Worm (Caenorhabditis elegans) whole organism, late embryonic: ENCODE results near the gene Y71H2AM.20.
A peak's percentile ranks its signal among the peaks of the same experiment; 100 is the strongest.

Experiments used
- C08G9.2 ChIP-seq: sonication (generic microtip); optimal IDR thresholded peaks from 2 replicates; lab custom pipeline; 2016; ENCODE audit warnings: mild to moderate bottlenecking, missing genetic modification characterization, moderate library complexity, missing compliant biosample characterization
- Y22D7AL.16 ChIP-seq: sonication (generic microtip); optimal IDR thresholded peaks from 2 replicates; lab custom pipeline; 2016; ENCODE audit warnings: missing genetic modification characterization, missing compliant biosample characterization
- ceh-18 ChIP-seq: sonication (generic microtip); optimal IDR thresholded peaks from 2 replicates; lab custom pipeline; 2016; ENCODE audit warnings: missing genetic modification characterization, missing compliant biosample characterization
- ceh-24 ChIP-seq: sonication (generic microtip); optimal IDR thresholded peaks from 2 replicates; lab custom pipeline; 2016; ENCODE audit warnings: mild to moderate bottlenecking, missing genetic modification characterization, missing compliant biosample characterization
- ceh-30 ChIP-seq: fragments of 150-350 bp; optimal IDR thresholded peaks from 2 replicates; lab custom pipeline; 2014; ENCODE audit warnings: missing biosample characterization, missing genetic modification characterization
- ceh-34 ChIP-seq: sonication (generic microtip); optimal IDR thresholded peaks from 2 replicates; lab custom pipeline; 2016; ENCODE audit warnings: mild to moderate bottlenecking, missing genetic modification characterization, missing compliant biosample characterization
- ceh-45 ChIP-seq: fragments of 200-800 bp; sonication (Bioruptor generic); IDR thresholded peaks from 2 replicates; pipeline ENCODE4 v1.3.6; 2022; ENCODE audit warnings: missing genetic modification reagents, missing genetic modification characterization, missing compliant biosample characterization
- ceh-6 ChIP-seq: fragments of 200-800 bp; sonication (Bioruptor generic); optimal IDR thresholded peaks from 2 replicates; lab custom pipeline; 2018; ENCODE audit warnings: mild to moderate bottlenecking, missing genetic modification characterization, missing compliant biosample characterization
- che-1 ChIP-seq: sonication (generic microtip); optimal IDR thresholded peaks from 2 replicates; lab custom pipeline; 2016; ENCODE audit warnings: mild to moderate bottlenecking, missing genetic modification characterization, missing compliant biosample characterization
- dve-1 ChIP-seq: sonication (generic microtip); optimal IDR thresholded peaks from 2 replicates; lab custom pipeline; 2017; ENCODE audit warnings: antibody characterized with exemption, mild to moderate bottlenecking, missing genetic modification characterization, missing compliant biosample characterization
- elt-4 ChIP-seq: sonication (generic microtip); optimal IDR thresholded peaks from 2 replicates; lab custom pipeline; 2016; ENCODE audit warnings: missing genetic modification characterization, missing compliant biosample characterization
- fax-1 ChIP-seq: sonication (generic microtip); optimal IDR thresholded peaks from 2 replicates; lab custom pipeline; 2016; ENCODE audit warnings: missing genotype, missing genetic modification characterization, missing compliant biosample characterization
- fkh-6 ChIP-seq: sonication (generic microtip); optimal IDR thresholded peaks from 2 replicates; lab custom pipeline; 2016; ENCODE audit warnings: missing genetic modification characterization, missing compliant biosample characterization
- hlh-30 ChIP-seq: sonication (generic microtip); optimal IDR thresholded peaks from 2 replicates; lab custom pipeline; 2017; ENCODE audit warnings: antibody characterized with exemption, missing genetic modification characterization, missing compliant biosample characterization; ENCODE audit not compliant: insufficient read depth
- hlh-8 ChIP-seq: sonication (generic microtip); optimal IDR thresholded peaks from 2 replicates; lab custom pipeline; 2016; ENCODE audit warnings: missing genotype, missing genetic modification characterization, missing compliant biosample characterization
- lim-6 ChIP-seq: sonication (generic microtip); optimal IDR thresholded peaks from 2 replicates; lab custom pipeline; 2016; ENCODE audit warnings: missing genetic modification characterization, missing compliant biosample characterization
- madf-2 ChIP-seq: sonication (generic microtip); optimal IDR thresholded peaks from 2 replicates; lab custom pipeline; 2017; ENCODE audit warnings: missing genetic modification characterization, missing compliant biosample characterization
- mec-3 ChIP-seq: sonication (generic microtip); optimal IDR thresholded peaks from 2 replicates; lab custom pipeline; 2016; ENCODE audit warnings: borderline replicate concordance, missing genetic modification characterization, missing compliant biosample characterization
- nfya-1 ChIP-seq: sonication (generic microtip); optimal IDR thresholded peaks from 2 replicates; lab custom pipeline; 2017; ENCODE audit warnings: missing genetic modification characterization, mild to moderate bottlenecking, missing compliant biosample characterization, antibody characterized with exemption, moderate library complexity
- nhr-11 ChIP-seq: fragments of 150-350 bp; optimal IDR thresholded peaks from 2 replicates; lab custom pipeline; 2014; ENCODE audit warnings: missing biosample characterization, missing genetic modification characterization
- nhr-232 ChIP-seq: sonication (generic microtip); optimal IDR thresholded peaks from 2 replicates; lab custom pipeline; 2016; ENCODE audit warnings: missing genetic modification characterization, missing compliant biosample characterization
- npax-4 ChIP-seq: sonication (generic microtip); optimal IDR thresholded peaks from 2 replicates; lab custom pipeline; 2016; ENCODE audit warnings: missing genetic modification characterization, missing compliant biosample characterization
- odd-2 ChIP-seq: sonication (generic microtip); optimal IDR thresholded peaks from 2 replicates; lab custom pipeline; 2017; ENCODE audit warnings: antibody characterized with exemption, mild to moderate bottlenecking, missing genetic modification characterization, missing compliant biosample characterization
- pax-1 ChIP-seq: fragments of 150-350 bp; optimal IDR thresholded peaks from 2 replicates; lab custom pipeline; 2014; ENCODE audit warnings: missing biosample characterization, missing genetic modification characterization
- pros-1 ChIP-seq: fragments of 150-350 bp; optimal IDR thresholded peaks from 2 replicates; lab custom pipeline; 2014; ENCODE audit warnings: missing biosample characterization, missing genetic modification reagents, missing genetic modification characterization
- ref-2 ChIP-seq: sonication (generic microtip); optimal IDR thresholded peaks from 2 replicates; lab custom pipeline; 2016; ENCODE audit warnings: missing genetic modification characterization, missing compliant biosample characterization
- rnt-1 ChIP-seq: sonication (generic microtip); optimal IDR thresholded peaks from 2 replicates; lab custom pipeline; 2016; ENCODE audit warnings: missing genetic modification characterization, missing compliant biosample characterization
- sox-2 ChIP-seq: fragments of 200-800 bp; sonication (Bioruptor generic); IDR thresholded peaks from 2 replicates; pipeline ENCODE4 v1.3.6; 2022; ENCODE audit warnings: missing genetic modification reagents, missing genetic modification characterization, missing compliant biosample characterization
- tbx-7 ChIP-seq: sonication (generic microtip); optimal IDR thresholded peaks from 2 replicates; lab custom pipeline; 2016; ENCODE audit warnings: missing genotype, missing genetic modification characterization, missing compliant biosample characterization
- unc-3 ChIP-seq, 2 experiments: fragments of 200-800 bp in 1 of 2; sonication (Bioruptor generic) in 1 of 2; sonication (generic microtip) in 1 of 2; conservative IDR thresholded peaks in 1 of 2; optimal IDR thresholded peaks in 1 of 2; 2 replicates each; pipeline versions ENCODE4 v1.3.6 to Lab custom; 2016 to 2022; ENCODE audit warnings: missing compliant biosample characterization in 2 of 2, missing genetic modification characterization in 2 of 2, missing genetic modification reagents in 1 of 2
- unc-42 ChIP-seq: sonication (generic microtip); optimal IDR thresholded peaks from 2 replicates; lab custom pipeline; 2016; ENCODE audit warnings: missing genotype, missing genetic modification characterization, missing compliant biosample characterization
- zip-5 ChIP-seq: sonication (generic microtip); optimal IDR thresholded peaks from 2 replicates; lab custom pipeline; 2016; ENCODE audit warnings: missing genetic modification characterization, missing compliant biosample characterization

Gene Y71H2AM.20

ce11 chrIII:2805084-2805483, 19.3 kb upstream of the Y71H2AM.20 start, which contains the start of gene Y71H2AM.3:
Y71H2AM.3 (plus strand) TSS chrIII:2805430.
- TF ChIP-seq unc-42 (tag; lab: Kevin White, UChicago): peak; percentile 52
- TF ChIP-seq nfya-1: peak; percentile 9
- no peak for TF ChIP-seq fax-1 (tag; lab: Kevin White, UChicago)

DNA sequence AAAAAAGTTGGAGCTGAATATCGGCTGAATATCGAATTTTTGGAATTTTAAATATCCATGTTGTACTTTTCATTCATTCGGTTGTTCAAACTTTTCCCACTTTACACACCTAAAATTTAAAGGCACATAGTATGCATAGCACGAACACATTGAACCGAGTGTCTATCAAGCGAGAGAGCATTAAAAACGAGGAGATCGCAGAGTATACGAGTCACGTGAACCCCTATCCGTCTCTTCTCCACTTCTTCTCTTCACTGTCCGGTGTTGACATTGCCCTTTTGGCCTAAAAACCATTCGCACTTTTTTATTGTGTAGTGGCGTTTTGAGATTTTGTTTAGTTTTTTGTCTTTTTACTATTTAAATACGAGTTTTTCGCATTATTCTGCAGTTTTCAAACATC, 18.7 kb upstream of the Y71H2AM.20 start:
- TF ChIP-seq rnt-1 (no peak), hlh-30 (peak; percentile 95)

ce11 chrIII:2801800-2802515, 16.2 kb upstream of the Y71H2AM.20 start, which contains the start of the genes twk-45 and Y71H2AM.25:
twk-45 (minus strand) TSS chrIII:2801900.
Y71H2AM.25 (plus strand) TSS chrIII:2802465.
- TF ChIP-seq zip-5 (tag; lab: Kevin White, UChicago): no peak
- no peak for TF ChIP-seq odd-2 (tag; lab: Kevin White, UChicago)
- no peak for TF ChIP-seq che-1 (tag; lab: Kevin White, UChicago)
- TF ChIP-seq lim-6 (tag; lab: Kevin White, UChicago): no peak
- no peak for TF ChIP-seq hlh-8 (tag; lab: Kevin White, UChicago)

- TF ChIP-seq ceh-34 (tag; lab: Kevin White, UChicago) (no peak), madf-2 (tag; lab: Kevin White, UChicago) (no peak), pros-1 (tag; lab: Kevin White, UChicago) (no peak), ceh-18 (tag; lab: Kevin White, UChicago) (no peak), ceh-24 (tag; lab: Kevin White, UChicago) (no peak), hlh-8 (tag; lab: Kevin White, UChicago) (no peak), dve-1 (tag; lab: Kevin White, UChicago) (no peak), fkh-6 (tag; lab: Kevin White, UChicago) (no peak), nhr-11 (no peak), nhr-232 (no peak), ceh-6 (GFP tag; lab: Kevin White, UChicago) (no peak), pax-1 (tag; lab: Kevin White, UChicago) (no peak), rnt-1 (no peak), odd-2 (tag; lab: Kevin White, UChicago) (no peak), nfya-1 (no peak), C08G9.2 (tag; lab: Kevin White, UChicago) (no peak), Y22D7AL.16 (tag; lab: Kevin White, UChicago) (no peak), ref-2 (tag; lab: Kevin White, UChicago) (no peak)
- TF ChIP-seq, all 69 proteins: peak for 0
Observed at ce11 chrIII:2800743-2801142, 15.0 kb upstream of the Y71H2AM.20 start.

ce11 chrIII:2795442-2796023, 9.8 kb upstream of the Y71H2AM.20 start:
- TF ChIP-seq ceh-45 (GFP tag; lab: Robert Waterston, UW): no peak
- no peak for TF ChIP-seq pros-1 (tag; lab: Kevin White, UChicago)
- TF ChIP-seq mec-3 (tag; lab: Kevin White, UChicago): no peak
- TF ChIP-seq sox-2 (GFP tag; lab: Robert Waterston, UW): no peak
- no peak for TF ChIP-seq lim-6 (tag; lab: Kevin White, UChicago)
- no peak for TF ChIP-seq elt-4

DNA sequence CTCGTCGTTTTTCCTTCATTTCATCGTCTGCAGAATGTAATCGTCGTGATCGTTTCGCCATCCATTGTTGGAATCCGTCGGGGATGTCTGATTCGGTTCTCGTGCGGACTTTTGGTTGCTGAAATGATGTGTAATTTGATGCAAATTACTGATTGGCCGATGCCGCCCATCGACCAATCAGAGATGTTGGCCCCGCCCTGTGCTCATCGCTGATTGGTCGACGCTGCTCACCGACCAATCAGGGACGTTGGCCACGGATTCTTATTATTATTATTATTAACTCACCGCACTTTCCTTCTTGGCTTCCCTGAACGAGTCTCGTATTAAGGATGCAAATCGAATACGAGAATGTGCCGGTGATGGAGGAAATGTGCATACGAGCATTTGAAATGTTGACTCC, 8.3 kb upstream of the Y71H2AM.20 start:
- TF ChIP-seq mec-3 (tag; lab: Kevin White, UChicago) (no peak), pros-1 (tag; lab: Kevin White, UChicago) (no peak), ceh-30 (tag; lab: Kevin White, UChicago) (no peak), nfya-1 (peak; percentile 95), npax-4 (no peak), unc-3 (GFP tag; conservative IDR thresholded peaks at IDR 0.05; lab: Robert Waterston, UW) (no peak), unc-3 (tag; optimal IDR thresholded peaks at IDR 0.05; lab: Kevin White, UChicago) (no peak), tbx-7 (tag; lab: Kevin White, UChicago) (no peak)
